Fruit fly (Drosophila melanogaster) whole organism, embryonic: Measurements from ENCODE around the gene CG5618.
A peak's percentile ranks its signal among the peaks of the same experiment; 100 is the strongest.

Experiments
- Adf1 ChIP-seq: fragments of 200-800 bp; sonication (Bioruptor generic); IDR thresholded peaks from 2 replicates; pipeline ENCODE4 v1.3.6; 2022; ENCODE audit warnings: missing biosample characterization, missing genetic modification characterization
- Aef1 ChIP-seq: fragments of 200-800 bp; sonication (Bioruptor generic); IDR thresholded peaks from 3 replicates; pipeline ENCODE4 v1.3.6; 2022; ENCODE audit warnings: missing biosample characterization, missing genetic modification characterization
- Asciz ChIP-seq: fragments of 200-800 bp; sonication (Bioruptor generic); optimal IDR thresholded peaks from 2 replicates; lab custom pipeline; 2017; ENCODE audit warnings: missing biosample characterization, mild to moderate bottlenecking, missing genetic modification characterization, missing genetic modification reagents
- CG11398 ChIP-seq: fragments of 200-800 bp; sonication (Bioruptor generic); optimal IDR thresholded peaks from 2 replicates; lab custom pipeline; 2016; ENCODE audit warnings: missing biosample characterization, missing genetic modification characterization
- CG12299 ChIP-seq: fragments of 200-800 bp; sonication (Bioruptor generic); optimal IDR thresholded peaks from 2 replicates; lab custom pipeline; 2018; ENCODE audit warnings: missing biosample characterization, mild to moderate bottlenecking, missing genetic modification characterization
- CG13775 ChIP-seq: fragments of 200-800 bp; sonication (Bioruptor generic); optimal IDR thresholded peaks from 3 replicates; lab custom pipeline; 2017; ENCODE audit warnings: missing biosample characterization, mild to moderate bottlenecking, missing genetic modification characterization
- CG14710 ChIP-seq: fragments of 200-800 bp; sonication (Bioruptor generic); optimal IDR thresholded peaks from 3 replicates; lab custom pipeline; 2019; ENCODE audit warnings: missing biosample characterization, mild to moderate bottlenecking, missing genetic modification characterization, moderate library complexity
- CG17361 ChIP-seq: fragments of 200-800 bp; sonication (Bioruptor generic); IDR thresholded peaks from 3 replicates; pipeline ENCODE4 v1.3.6; 2022; ENCODE audit warnings: missing biosample characterization, missing genetic modification characterization
- CG17612 ChIP-seq: fragments of 200-800 bp; sonication (Bioruptor generic); IDR thresholded peaks from 2 replicates; pipeline ENCODE4 v1.3.6; 2022; ENCODE audit warnings: missing biosample characterization, missing genetic modification characterization
- CG18011 ChIP-seq: fragments of 200-800 bp; sonication (Bioruptor generic); optimal IDR thresholded peaks from 2 replicates; lab custom pipeline; 2017; ENCODE audit warnings: missing biosample characterization, missing genetic modification characterization, mild to moderate bottlenecking, moderate library complexity, missing genotype
- CG18476 ChIP-seq: fragments of 200-800 bp; sonication (Bioruptor generic); optimal IDR thresholded peaks from 2 replicates; lab custom pipeline; 2016; ENCODE audit warnings: missing biosample characterization, mild to moderate bottlenecking, missing genetic modification characterization
- CG18599 ChIP-seq: fragments of 200-800 bp; sonication (Bioruptor generic); optimal IDR thresholded peaks from 3 replicates; lab custom pipeline; 2017; ENCODE audit warnings: missing biosample characterization, missing genetic modification characterization, mild to moderate bottlenecking, moderate library complexity, missing genetic modification reagents
- CG2129 ChIP-seq: fragments of 200-800 bp; sonication (Bioruptor generic); IDR thresholded peaks from 2 replicates; pipeline ENCODE4 v1.3.6; 2022; ENCODE audit warnings: missing biosample characterization, missing genetic modification characterization; ENCODE audit not compliant: partially characterized antibody
- CG4328 ChIP-seq: fragments of 200-800 bp; sonication (Bioruptor generic); optimal IDR thresholded peaks from 3 replicates; lab custom pipeline; 2017; ENCODE audit warnings: missing biosample characterization, missing genetic modification reagents, missing genetic modification characterization
- CG4404 ChIP-seq: fragments of 200-800 bp; sonication (Bioruptor generic); IDR thresholded peaks from 2 replicates; pipeline ENCODE4 v1.3.6; 2022; ENCODE audit warnings: missing biosample characterization, missing genetic modification characterization
- CG4707 ChIP-seq: fragments of 200-800 bp; sonication (Bioruptor generic); optimal IDR thresholded peaks from 2 replicates; lab custom pipeline; 2018; ENCODE audit warnings: missing biosample characterization, mild to moderate bottlenecking, missing genetic modification characterization, moderate library complexity
- CG7786 ChIP-seq: fragments of 200-800 bp; sonication (Bioruptor generic); optimal IDR thresholded peaks from 2 replicates; lab custom pipeline; 2016; ENCODE audit warnings: missing biosample characterization, missing genetic modification characterization
- CG7963 ChIP-seq: fragments of 200-800 bp; sonication (Bioruptor generic); IDR thresholded peaks from 3 replicates; pipeline ENCODE4 v1.3.6; 2022; ENCODE audit warnings: missing biosample characterization, missing genetic modification characterization; ENCODE audit not compliant: partially characterized antibody
- CG7987 ChIP-seq: fragments of 200-800 bp; sonication (Bioruptor generic); optimal IDR thresholded peaks from 2 replicates; lab custom pipeline; 2018; ENCODE audit warnings: missing biosample characterization, mild to moderate bottlenecking, missing genetic modification characterization, moderate library complexity
- CG8281 ChIP-seq: fragments of 200-800 bp; sonication (Bioruptor generic); optimal IDR thresholded peaks from 2 replicates; lab custom pipeline; 2018; ENCODE audit warnings: missing biosample characterization, mild to moderate bottlenecking, missing genetic modification characterization, moderate library complexity
- CG8924 ChIP-seq: fragments of 200-800 bp; optimal IDR thresholded peaks from 3 replicates; lab custom pipeline; 2019; ENCODE audit warnings: missing biosample characterization, mild to moderate bottlenecking, missing genetic modification characterization, moderate library complexity
- CG9215 ChIP-seq: fragments of 200-800 bp; sonication (Bioruptor generic); IDR thresholded peaks from 2 replicates; pipeline ENCODE4 v1.3.6; 2022; ENCODE audit warnings: missing biosample characterization, missing genetic modification characterization
- CG9437 ChIP-seq: fragments of 200-800 bp; sonication (Bioruptor generic); optimal IDR thresholded peaks from 2 replicates; lab custom pipeline; 2018; ENCODE audit warnings: missing biosample characterization, mild to moderate bottlenecking, missing genetic modification characterization
- CG9609 ChIP-seq: fragments of 200-800 bp; sonication (Bioruptor generic); optimal IDR thresholded peaks from 3 replicates; lab custom pipeline; 2016; ENCODE audit warnings: missing biosample characterization, missing genetic modification characterization
- CG9932 ChIP-seq: fragments of 200-800 bp; sonication (Bioruptor generic); IDR thresholded peaks from 2 replicates; pipeline ENCODE4 v1.3.6; 2022; ENCODE audit warnings: missing biosample characterization, missing genetic modification characterization
- Deaf1 ChIP-seq: fragments of 200-800 bp; optimal IDR thresholded peaks from 3 replicates; lab custom pipeline; 2019; ENCODE audit warnings: missing biosample characterization, mild to moderate bottlenecking, missing genetic modification characterization, moderate library complexity
- ERR ChIP-seq: fragments of 200-800 bp; sonication (Bioruptor generic); optimal IDR thresholded peaks from 2 replicates; lab custom pipeline; 2016; ENCODE audit warnings: missing biosample characterization, missing genetic modification characterization
- Eip74EF ChIP-seq, 2 experiments: fragments of 200-800 bp in 1 of 2; fragments of >200 bp in 1 of 2; sonication (Bioruptor generic) in 1 of 2; optimal IDR thresholded peaks; 2 replicates each; lab custom pipeline; 2017 to 2019; ENCODE audit warnings: missing biosample characterization in 2 of 2, missing genetic modification characterization in 2 of 2, mild to moderate bottlenecking in 1 of 2, moderate library complexity in 1 of 2
- Ets97D ChIP-seq: fragments of 200-800 bp; sonication (Bioruptor generic); optimal IDR thresholded peaks from 3 replicates; lab custom pipeline; 2016; ENCODE audit warnings: missing biosample characterization, missing genetic modification characterization
- MTF-1 ChIP-seq: fragments of 200-800 bp; sonication (Bioruptor generic); optimal IDR thresholded peaks from 2 replicates; lab custom pipeline; 2018; ENCODE audit warnings: missing biosample characterization, mild to moderate bottlenecking, missing genetic modification characterization, borderline replicate concordance
- Nf-YB ChIP-seq: fragments of 200-800 bp; sonication (Bioruptor generic); optimal IDR thresholded peaks from 3 replicates; lab custom pipeline; 2019; ENCODE audit warnings: missing biosample characterization, mild to moderate bottlenecking, missing genetic modification characterization, moderate library complexity
- Optix ChIP-seq: fragments of 200-800 bp; sonication (Bioruptor generic); IDR thresholded peaks from 3 replicates; pipeline ENCODE4 v1.3.6; 2022; ENCODE audit warnings: missing biosample characterization, missing genetic modification characterization
- Rx ChIP-seq: fragments of 200-800 bp; sonication (Bioruptor generic); IDR thresholded peaks from 2 replicates; pipeline ENCODE4 v1.3.6; 2022; ENCODE audit warnings: missing biosample characterization, missing genetic modification characterization
- Scr ChIP-seq: fragments of 200-800 bp; sonication (Bioruptor generic); IDR thresholded peaks from 2 replicates; pipeline ENCODE4 v1.3.6; 2022; ENCODE audit warnings: missing biosample characterization, missing genetic modification characterization; ENCODE audit not compliant: partially characterized antibody
- al ChIP-seq: fragments of 200-800 bp; sonication (Bioruptor generic); IDR thresholded peaks from 2 replicates; pipeline ENCODE4 v1.3.6; 2022; ENCODE audit warnings: missing biosample characterization, missing genetic modification characterization
- cg ChIP-seq: fragments of 200-800 bp; sonication (Bioruptor generic); optimal IDR thresholded peaks from 3 replicates; lab custom pipeline; 2019; ENCODE audit warnings: missing biosample characterization, mild to moderate bottlenecking, missing genetic modification characterization, moderate library complexity
- cwo ChIP-seq: fragments of 200-800 bp; sonication (Bioruptor generic); optimal IDR thresholded peaks from 3 replicates; lab custom pipeline; 2017; ENCODE audit warnings: missing biosample characterization, missing genetic modification characterization, mild to moderate bottlenecking, moderate library complexity, missing genetic modification reagents
- disco-r ChIP-seq: fragments of 200-800 bp; sonication (Bioruptor generic); optimal IDR thresholded peaks from 2 replicates; lab custom pipeline; 2016; ENCODE audit warnings: missing biosample characterization, missing genetic modification characterization
- dmrt11E ChIP-seq: fragments of 200-800 bp; sonication (Bioruptor generic); optimal IDR thresholded peaks from 3 replicates; lab custom pipeline; 2018; ENCODE audit warnings: missing biosample characterization, mild to moderate bottlenecking, missing genetic modification characterization, moderate library complexity
- eve ChIP-seq, 2 experiments: fragments of >200 bp; optimal IDR thresholded peaks; 2 replicates each; lab custom pipeline; 2017; ENCODE audit warnings: missing biosample characterization in 2 of 2, missing genetic modification characterization in 2 of 2
- ham ChIP-seq: fragments of 200-800 bp; sonication (Bioruptor generic); IDR thresholded peaks from 2 replicates; pipeline ENCODE4 v1.3.6; 2022; ENCODE audit warnings: missing biosample characterization, missing genetic modification characterization
- luna ChIP-seq: fragments of 200-800 bp; sonication (Bioruptor generic); optimal IDR thresholded peaks from 2 replicates; lab custom pipeline; 2016; ENCODE audit warnings: missing biosample characterization, missing genetic modification characterization
- psq ChIP-seq: fragments of 200-800 bp; sonication (Bioruptor generic); optimal IDR thresholded peaks from 2 replicates; lab custom pipeline; 2017; ENCODE audit warnings: missing biosample characterization, missing genetic modification characterization
- run ChIP-seq: fragments of 200-800 bp; sonication (Bioruptor generic); optimal IDR thresholded peaks from 3 replicates; lab custom pipeline; 2018; ENCODE audit warnings: missing biosample characterization, mild to moderate bottlenecking, missing genetic modification characterization
- tap ChIP-seq: fragments of 200-800 bp; optimal IDR thresholded peaks from 3 replicates; lab custom pipeline; 2019; ENCODE audit warnings: missing biosample characterization, mild to moderate bottlenecking, missing genetic modification characterization, moderate library complexity
- tna ChIP-seq: fragments of 200-800 bp; sonication (Bioruptor generic); IDR thresholded peaks from 2 replicates; pipeline ENCODE4 v1.3.6; 2022; ENCODE audit warnings: missing biosample characterization, missing genetic modification characterization; ENCODE audit not compliant: partially characterized antibody
- trem ChIP-seq: fragments of 200-800 bp; optimal IDR thresholded peaks from 3 replicates; lab custom pipeline; 2019; ENCODE audit warnings: missing biosample characterization, mild to moderate bottlenecking, missing genetic modification characterization, moderate library complexity
- ttk ChIP-seq: fragments of 200-800 bp; sonication (Bioruptor generic); IDR thresholded peaks from 2 replicates; pipeline ENCODE4 v2.1.2; 2022; ENCODE audit warnings: missing biosample characterization, missing genetic modification characterization
- tx ChIP-seq: fragments of 200-800 bp; sonication (Bioruptor generic); optimal IDR thresholded peaks from 2 replicates; lab custom pipeline; 2016; ENCODE audit warnings: missing biosample characterization, missing genetic modification characterization
- wor ChIP-seq: fragments of 200-800 bp; sonication (Bioruptor generic); IDR thresholded peaks from 2 replicates; pipeline ENCODE4 v1.3.6; 2022; ENCODE audit warnings: missing biosample characterization, missing genetic modification characterization
- zf30C ChIP-seq: fragments of 200-800 bp; sonication (Bioruptor generic); optimal IDR thresholded peaks from 3 replicates; lab custom pipeline; 2018; ENCODE audit warnings: missing biosample characterization, mild to moderate bottlenecking, missing genetic modification characterization

Gene CG5618

dm6 chr3L:20313469-20313868, 39.8 kb upstream of the CG5618 start, which contains the start of gene alphaSnap (continued):
- TF ChIP-seq tna (no peak), CG9609 (GFP tag; lab: Kevin White, UChicago) (peak; percentile 41), CG18476 (no peak), CG7786 (GFP tag; lab: Kevin White, UChicago) (peak; percentile 36), Asciz (GFP tag; lab: Kevin White, UChicago) (no peak), wor (GFP tag; lab: Robert Waterston, UW) (no peak), Nf-YB (no peak), CG4707 (no peak), CG8281 (tag; lab: Kevin White, UChicago) (no peak), CG11398 (no peak), Rx (GFP tag; lab: Robert Waterston, UW) (no peak), MTF-1 (no peak), run (tag; lab: Kevin White, UChicago) (no peak), CG12299 (tag; lab: Kevin White, UChicago) (no peak), Adf1 (GFP tag; lab: Robert Waterston, UW) (0 out of 2 replicates have a peak, but pooled peaks have one; percentile 6), eve (GFP tag; optimal IDR thresholded peaks at IDR 0.05; lab: Kevin White, UChicago) (no peak), tap (tag; lab: Kevin White, UChicago) (no peak), CG2129 (no peak), CG4328 (GFP tag; lab: Kevin White, UChicago) (no peak), psq (GFP tag; lab: Kevin White, UChicago) (no peak), CG18011 (GFP tag; lab: Kevin White, UChicago) (no peak), Scr (GFP tag; lab: Robert Waterston, UW) (peak; percentile 37), CG9215 (GFP tag; lab: Robert Waterston, UW) (no peak), CG8924 (tag; lab: Kevin White, UChicago) (no peak), CG13775 (GFP tag; lab: Kevin White, UChicago) (peak; percentile 30), CG9437 (GFP tag; lab: Kevin White, UChicago) (peak; percentile 7), Eip74EF (GFP tag; optimal IDR thresholded peaks at IDR 0.05; lab: Kevin White, UChicago) (no peak), CG17612 (no peak), CG17361 (GFP tag; lab: Robert Waterston, UW) (no peak), CG7963 (GFP tag; lab: Robert Waterston, UW) (no peak), Optix (0 out of 3 replicates have a peak, but pooled peaks have one; percentile 6), Deaf1 (tag; lab: Kevin White, UChicago) (no peak), Ets97D (peak; percentile 56), CG9932 (GFP tag; lab: Robert Waterston, UW) (peak; percentile 43; the same call in 1 of the 2 replicates), zf30C (GFP tag; lab: Kevin White, UChicago) (no peak), ttk (GFP tag; lab: Robert Waterston, UW) (no peak), Aef1 (GFP tag; lab: Robert Waterston, UW) (no peak), ERR (GFP tag; lab: Kevin White, UChicago) (peak; percentile 30), al (GFP tag; lab: Robert Waterston, UW) (no peak), trem (tag; lab: Kevin White, UChicago) (peak; percentile 71), disco-r (GFP tag; lab: Kevin White, UChicago) (no peak), ham (GFP tag; lab: Robert Waterston, UW) (no peak), CG4404 (GFP tag; lab: Robert Waterston, UW) (no peak), luna (no peak), CG7987 (no peak), cwo (GFP tag; lab: Kevin White, UChicago) (no peak), cg (GFP tag; lab: Kevin White, UChicago) (peak; percentile 4), CG18599 (GFP tag; lab: Kevin White, UChicago) (no peak), tx (GFP tag; lab: Kevin White, UChicago) (peak; percentile 13), dmrt11E (tag; lab: Kevin White, UChicago) (peak; percentile 8), CG14710 (tag; lab: Kevin White, UChicago) (peak; percentile 91)
